Fruit fly (Drosophila melanogaster) whole organism, embryonic: ENCODE results near the gene AstC.

Source experiments
- CG10147 ChIP-seq: fragments of 200-800 bp; sonication (Bioruptor generic); optimal IDR thresholded peaks from 2 replicates; lab custom pipeline; 2019; ENCODE audit warnings: missing biosample characterization, mild to moderate bottlenecking, missing genetic modification characterization, moderate library complexity
- CG10274 ChIP-seq: fragments of 200-800 bp; sonication (Bioruptor generic); optimal IDR thresholded peaks from 3 replicates; lab custom pipeline; 2017; ENCODE audit warnings: missing biosample characterization, mild to moderate bottlenecking, missing genetic modification characterization
- CG11093 ChIP-seq: fragments of 200-800 bp; sonication (Bioruptor generic); IDR thresholded peaks from 3 replicates; pipeline ENCODE4 v1.3.6; 2022; ENCODE audit warnings: missing biosample characterization, missing genetic modification characterization
- CG13424 ChIP-seq: fragments of 200-800 bp; sonication (Bioruptor generic); optimal IDR thresholded peaks from 2 replicates; lab custom pipeline; 2019; ENCODE audit warnings: missing biosample characterization, mild to moderate bottlenecking, missing genetic modification characterization, moderate library complexity
- CG15073 ChIP-seq: fragments of 200-800 bp; sonication (Bioruptor generic); optimal IDR thresholded peaks from 2 replicates; lab custom pipeline; 2016; ENCODE audit warnings: missing biosample characterization, missing genetic modification characterization
- CG1529 ChIP-seq: fragments of 200-800 bp; sonication (Bioruptor generic); optimal IDR thresholded peaks from 3 replicates; lab custom pipeline; 2018; ENCODE audit warnings: missing biosample characterization, missing genetic modification characterization
- CG1602 ChIP-seq: fragments of 200-800 bp; sonication (Bioruptor generic); optimal IDR thresholded peaks from 3 replicates; lab custom pipeline; 2016; ENCODE audit warnings: missing biosample characterization, missing genetic modification characterization
- CG17612 ChIP-seq: fragments of 200-800 bp; sonication (Bioruptor generic); IDR thresholded peaks from 2 replicates; pipeline ENCODE4 v1.3.6; 2022; ENCODE audit warnings: missing biosample characterization, missing genetic modification characterization
- CG17802 ChIP-seq: fragments of 200-800 bp; sonication (Bioruptor generic); optimal IDR thresholded peaks from 2 replicates; lab custom pipeline; 2018; ENCODE audit warnings: missing biosample characterization, mild to moderate bottlenecking, missing genetic modification characterization, moderate library complexity
- CG18619 ChIP-seq: fragments of 200-800 bp; sonication (Bioruptor generic); optimal IDR thresholded peaks from 3 replicates; lab custom pipeline; 2017; ENCODE audit warnings: missing biosample characterization, mild to moderate bottlenecking, missing genetic modification characterization
- CG18764 ChIP-seq: fragments of 200-800 bp; sonication (Bioruptor generic); optimal IDR thresholded peaks from 3 replicates; lab custom pipeline; 2016; ENCODE audit warnings: missing biosample characterization, missing genetic modification characterization
- CG2199 ChIP-seq: fragments of 200-800 bp; sonication (Bioruptor generic); IDR thresholded peaks from 3 replicates; pipeline ENCODE4 v1.3.6; 2022; ENCODE audit warnings: missing biosample characterization, missing genetic modification characterization
- CG2202 ChIP-seq: fragments of 200-800 bp; sonication (Bioruptor generic); optimal IDR thresholded peaks from 2 replicates; lab custom pipeline; 2018; ENCODE audit warnings: missing biosample characterization, mild to moderate bottlenecking, missing genetic modification characterization
- CG2875 ChIP-seq: fragments of 200-800 bp; sonication (Bioruptor generic); optimal IDR thresholded peaks from 2 replicates; lab custom pipeline; 2017; ENCODE audit warnings: missing biosample characterization, mild to moderate bottlenecking, missing genetic modification characterization, missing genetic modification reagents
- CG3065 ChIP-seq: fragments of 200-800 bp; sonication (Bioruptor generic); optimal IDR thresholded peaks from 2 replicates; lab custom pipeline; 2016; ENCODE audit warnings: missing biosample characterization, missing genetic modification characterization
- CG3163 ChIP-seq: fragments of 200-800 bp; sonication (Bioruptor generic); optimal IDR thresholded peaks from 3 replicates; lab custom pipeline; 2016; ENCODE audit warnings: missing biosample characterization, missing genetic modification characterization
- CG3838 ChIP-seq: fragments of 200-800 bp; sonication (Bioruptor generic); optimal IDR thresholded peaks from 3 replicates; lab custom pipeline; 2016; ENCODE audit warnings: missing biosample characterization, missing genetic modification characterization
- CG4328 ChIP-seq: fragments of 200-800 bp; sonication (Bioruptor generic); optimal IDR thresholded peaks from 3 replicates; lab custom pipeline; 2017; ENCODE audit warnings: missing biosample characterization, missing genetic modification reagents, missing genetic modification characterization
- CG6272 ChIP-seq: fragments of 200-800 bp; sonication (Bioruptor generic); IDR thresholded peaks from 2 replicates; pipeline ENCODE4 v1.3.6; 2022; ENCODE audit warnings: missing biosample characterization, missing genetic modification characterization
- CG7745 ChIP-seq: fragments of 200-800 bp; sonication (Bioruptor generic); optimal IDR thresholded peaks from 2 replicates; lab custom pipeline; 2018; ENCODE audit warnings: missing biosample characterization, mild to moderate bottlenecking, missing genetic modification characterization, moderate library complexity
- CG7786 ChIP-seq: fragments of 200-800 bp; sonication (Bioruptor generic); optimal IDR thresholded peaks from 2 replicates; lab custom pipeline; 2016; ENCODE audit warnings: missing biosample characterization, missing genetic modification characterization
- CG9727 ChIP-seq: fragments of 200-800 bp; sonication (Bioruptor generic); optimal IDR thresholded peaks from 3 replicates; lab custom pipeline; 2017; ENCODE audit warnings: missing biosample characterization, mild to moderate bottlenecking, missing genetic modification characterization
- Dref ChIP-seq: fragments of 200-800 bp; sonication (Bioruptor generic); IDR thresholded peaks from 2 replicates; pipeline ENCODE4 v1.3.6; 2022; ENCODE audit warnings: missing biosample characterization, missing genetic modification characterization
- Lim3 ChIP-seq: fragments of 200-800 bp; sonication (Bioruptor generic); IDR thresholded peaks from 2 replicates; pipeline ENCODE4 v1.3.6; 2022; ENCODE audit warnings: missing biosample characterization, missing genetic modification characterization
- MTF-1 ChIP-seq: fragments of 200-800 bp; sonication (Bioruptor generic); optimal IDR thresholded peaks from 2 replicates; lab custom pipeline; 2018; ENCODE audit warnings: missing biosample characterization, mild to moderate bottlenecking, missing genetic modification characterization, borderline replicate concordance
- Mes4 ChIP-seq: fragments of 200-800 bp; sonication (Bioruptor generic); optimal IDR thresholded peaks from 2 replicates; lab custom pipeline; 2016; ENCODE audit warnings: missing biosample characterization, missing genetic modification characterization
- NC2β ChIP-seq: fragments of 200-800 bp; sonication (Bioruptor generic); optimal IDR thresholded peaks from 2 replicates; lab custom pipeline; 2016; ENCODE audit warnings: missing biosample characterization, missing genetic modification characterization
- PHDP ChIP-seq: fragments of 200-800 bp; sonication (Bioruptor generic); optimal IDR thresholded peaks from 3 replicates; lab custom pipeline; 2018; ENCODE audit warnings: missing biosample characterization, mild to moderate bottlenecking, missing genetic modification characterization, moderate library complexity
- Scr ChIP-seq: fragments of 200-800 bp; sonication (Bioruptor generic); IDR thresholded peaks from 2 replicates; pipeline ENCODE4 v1.3.6; 2022; ENCODE audit warnings: missing biosample characterization, missing genetic modification characterization; ENCODE audit not compliant: partially characterized antibody
- aop ChIP-seq: fragments of 200-800 bp; sonication (Bioruptor generic); IDR thresholded peaks from 2 replicates; pipeline ENCODE4 v1.3.6; 2022; ENCODE audit warnings: missing biosample characterization, missing genetic modification characterization
- croc ChIP-seq: fragments of 200-800 bp; sonication (Bioruptor generic); conservative IDR thresholded peaks from 3 replicates; pipeline ENCODE4 v1.3.6; 2022; ENCODE audit warnings: missing biosample characterization, missing genetic modification characterization
- dan ChIP-seq: fragments of 200-800 bp; sonication (Bioruptor generic); IDR thresholded peaks from 2 replicates; pipeline ENCODE4 v1.3.6; 2022; ENCODE audit warnings: missing biosample characterization, missing genetic modification characterization
- eve ChIP-seq, 2 experiments: fragments of >200 bp; optimal IDR thresholded peaks; 2 replicates each; lab custom pipeline; 2017; ENCODE audit warnings: missing biosample characterization in 2 of 2, missing genetic modification characterization in 2 of 2
- fd102C ChIP-seq: fragments of 200-800 bp; sonication (Bioruptor generic); optimal IDR thresholded peaks from 2 replicates; lab custom pipeline; 2018; ENCODE audit warnings: missing biosample characterization, mild to moderate bottlenecking, missing genetic modification characterization, moderate library complexity
- grau ChIP-seq: fragments of 200-800 bp; optimal IDR thresholded peaks from 3 replicates; lab custom pipeline; 2019; ENCODE audit warnings: missing biosample characterization, mild to moderate bottlenecking, missing genetic modification characterization, moderate library complexity
- gsb ChIP-seq: fragments of 200-800 bp; sonication (Bioruptor generic); IDR thresholded peaks from 2 replicates; pipeline ENCODE4 v1.3.6; 2022; ENCODE audit warnings: missing biosample characterization, missing genetic modification characterization
- gt ChIP-seq: fragments of 200-800 bp; sonication (Bioruptor generic); IDR thresholded peaks from 2 replicates; pipeline ENCODE4 v1.3.6; 2022; ENCODE audit warnings: missing biosample characterization, missing genetic modification characterization
- hb ChIP-seq: fragments of 200-800 bp; sonication (Bioruptor generic); IDR thresholded peaks from 3 replicates; pipeline ENCODE4 v1.3.6; 2022; ENCODE audit warnings: missing biosample characterization, missing genetic modification characterization; ENCODE audit not compliant: partially characterized antibody
- mld ChIP-seq: fragments of 200-800 bp; sonication (Bioruptor generic); IDR thresholded peaks from 3 replicates; pipeline ENCODE4 v1.3.6; 2022; ENCODE audit warnings: missing biosample characterization, missing genetic modification characterization; ENCODE audit not compliant: partially characterized antibody
- nerfin-2 ChIP-seq: fragments of 200-800 bp; sonication (Bioruptor generic); IDR thresholded peaks from 2 replicates; pipeline ENCODE4 v1.3.6; 2022; ENCODE audit warnings: missing biosample characterization, missing genetic modification characterization; ENCODE audit not compliant: partially characterized antibody
- psq ChIP-seq: fragments of 200-800 bp; sonication (Bioruptor generic); optimal IDR thresholded peaks from 2 replicates; lab custom pipeline; 2017; ENCODE audit warnings: missing biosample characterization, missing genetic modification characterization
- run ChIP-seq: fragments of 200-800 bp; sonication (Bioruptor generic); optimal IDR thresholded peaks from 3 replicates; lab custom pipeline; 2018; ENCODE audit warnings: missing biosample characterization, mild to moderate bottlenecking, missing genetic modification characterization
- scrt ChIP-seq: fragments of 200-800 bp; sonication (Bioruptor generic); optimal IDR thresholded peaks from 2 replicates; lab custom pipeline; 2018; ENCODE audit warnings: missing biosample characterization, mild to moderate bottlenecking, missing genetic modification characterization, moderate library complexity
- sens-2 ChIP-seq: fragments of 200-800 bp; sonication (Bioruptor generic); IDR thresholded peaks from 2 replicates; pipeline ENCODE4 v1.3.6; 2022; ENCODE audit warnings: missing biosample characterization, missing genetic modification characterization
- shn ChIP-seq: fragments of 200-800 bp; sonication (Bioruptor generic); optimal IDR thresholded peaks from 3 replicates; lab custom pipeline; 2016; ENCODE audit warnings: missing biosample characterization, missing genetic modification characterization
- tio ChIP-seq: fragments of 200-800 bp; sonication (Bioruptor generic); optimal IDR thresholded peaks from 2 replicates; lab custom pipeline; 2017; ENCODE audit warnings: missing biosample characterization, missing genetic modification characterization, inconsistent platforms
- trh ChIP-seq: fragments of 200-800 bp; sonication (Bioruptor generic); optimal IDR thresholded peaks from 2 replicates; lab custom pipeline; 2016; ENCODE audit warnings: missing biosample characterization, missing genetic modification characterization
- ttk ChIP-seq: fragments of 200-800 bp; sonication (Bioruptor generic); IDR thresholded peaks from 2 replicates; pipeline ENCODE4 v2.1.2; 2022; ENCODE audit warnings: missing biosample characterization, missing genetic modification characterization
- tx ChIP-seq: fragments of 200-800 bp; sonication (Bioruptor generic); optimal IDR thresholded peaks from 2 replicates; lab custom pipeline; 2016; ENCODE audit warnings: missing biosample characterization, missing genetic modification characterization

Gene AstC

dm6 chr2L:11037583-11038517 lies 43.3 kb downstream of the AstC start (continued):
- no peak for TF ChIP-seq CG11093 (GFP tag; lab: Robert Waterston, UW)
- TF ChIP-seq CG17612 (GFP tag; lab: Robert Waterston, UW), result no peak
- TF ChIP-seq CG18764 (GFP tag; lab: Kevin White, UChicago), result no peak
- peak; percentile 68 for TF ChIP-seq PHDP
- peak; percentile 12 for TF ChIP-seq CG3838 (GFP tag; lab: Kevin White, UChicago)
- TF ChIP-seq hb (GFP tag; lab: Robert Waterston, UW), result no peak
- TF ChIP-seq grau, result peak; percentile 69
- TF ChIP-seq dan (GFP tag; lab: Robert Waterston, UW), result no peak
- peak; percentile 27; the same call in 2 of the 3 replicates for TF ChIP-seq croc
- TF ChIP-seq CG10274 (GFP tag; lab: Kevin White, UChicago), result no peak
- peak; percentile 49 for TF ChIP-seq CG18619 (GFP tag; lab: Kevin White, UChicago)
- TF ChIP-seq mld (GFP tag; lab: Robert Waterston, UW), result no peak
- peak; percentile 54 for TF ChIP-seq CG9727 (GFP tag; lab: Kevin White, UChicago)
- peak; percentile 31 for TF ChIP-seq run (tag; lab: Kevin White, UChicago)
- peak; percentile 15 for TF ChIP-seq CG10147 (GFP tag; lab: Kevin White, UChicago)
- TF ChIP-seq CG2875 (GFP tag; lab: Kevin White, UChicago), result peak; percentile 17
- peak; percentile 33 for TF ChIP-seq CG7786 (GFP tag; lab: Kevin White, UChicago)
- TF ChIP-seq nerfin-2 (GFP tag; lab: Robert Waterston, UW), result 0 out of 2 replicates have a peak, but pooled peaks have one; percentile 40
- peak; percentile 20 for TF ChIP-seq NC2β (GFP tag; lab: Kevin White, UChicago)
- TF ChIP-seq CG2202 (tag; lab: Kevin White, UChicago), result peak; percentile 46
- peak; percentile 70 for TF ChIP-seq CG1602 (GFP tag; lab: Kevin White, UChicago)
- no peak for TF ChIP-seq gt (GFP tag; lab: Robert Waterston, UW)
- TF ChIP-seq aop (GFP tag; lab: Robert Waterston, UW), result no peak
- TF ChIP-seq CG4328 (GFP tag; lab: Kevin White, UChicago), result no peak
- no peak for TF ChIP-seq trh (GFP tag; lab: Kevin White, UChicago)
- peak; percentile 83; the same call in 2 of the 3 replicates for TF ChIP-seq CG2199 (GFP tag; lab: Robert Waterston, UW)
- TF ChIP-seq tio (GFP tag; lab: Kevin White, UChicago), result peak; percentile 53
- no peak for TF ChIP-seq fd102C
- no peak for TF ChIP-seq CG3163 (GFP tag; lab: Kevin White, UChicago)
- TF ChIP-seq Lim3 (GFP tag; lab: Robert Waterston, UW), result no peak
- TF ChIP-seq CG17802 (tag; lab: Kevin White, UChicago), result no peak
- TF ChIP-seq shn, result peak; percentile 25
- peak; percentile 36 for TF ChIP-seq CG1529 (GFP tag; lab: Kevin White, UChicago)
- TF ChIP-seq tx, result peak; percentile 16
- TF ChIP-seq sens-2 (GFP tag; lab: Robert Waterston, UW), result no peak
- no peak for TF ChIP-seq CG15073
- no peak for TF ChIP-seq CG3065 (GFP tag; lab: Kevin White, UChicago)
- peak; percentile 33; the same call in 1 of the 2 replicates for TF ChIP-seq ttk (GFP tag; lab: Robert Waterston, UW)
- no peak for TF ChIP-seq Scr (GFP tag; lab: Robert Waterston, UW)
- no peak for TF ChIP-seq gsb (GFP tag; lab: Robert Waterston, UW)
- no peak for TF ChIP-seq MTF-1
- TF ChIP-seq scrt (GFP tag; lab: Kevin White, UChicago), result no peak
- TF ChIP-seq CG7745 (tag; lab: Kevin White, UChicago), result no peak
- TF ChIP-seq psq (GFP tag; lab: Kevin White, UChicago), result no peak
- peak; percentile 62 for TF ChIP-seq Mes4 (GFP tag; lab: Kevin White, UChicago)
- no peak for TF ChIP-seq Dref (GFP tag; lab: Robert Waterston, UW)
- peak; percentile 63 for TF ChIP-seq CG13424
- 0 out of 2 replicates have a peak, but pooled peaks have one; percentile 20 for TF ChIP-seq CG6272 (GFP tag; lab: Robert Waterston, UW)
- TF ChIP-seq eve (GFP tag; optimal IDR thresholded peaks at IDR 0.05; lab: Kevin White, UChicago), result peak in 1 of 2 experiments; percentile 67
